Fruit fly (Drosophila melanogaster) whole organism, embryonic: Measurements from ENCODE around the gene Srp9.
A peak's percentile ranks its signal among the peaks of the same experiment; 100 is the strongest.

ENCODE experiments used
- Abd-B ChIP-seq: fragments of 200-800 bp; sonication (Bioruptor generic); optimal IDR thresholded peaks from 2 replicates; lab custom pipeline; 2018; ENCODE audit warnings: missing biosample characterization, mild to moderate bottlenecking, missing genetic modification characterization, moderate library complexity
- CG10147 ChIP-seq: fragments of 200-800 bp; sonication (Bioruptor generic); optimal IDR thresholded peaks from 2 replicates; lab custom pipeline; 2019; ENCODE audit warnings: missing biosample characterization, mild to moderate bottlenecking, missing genetic modification characterization, moderate library complexity
- CG10274 ChIP-seq: fragments of 200-800 bp; sonication (Bioruptor generic); optimal IDR thresholded peaks from 3 replicates; lab custom pipeline; 2017; ENCODE audit warnings: missing biosample characterization, mild to moderate bottlenecking, missing genetic modification characterization
- CG10543 ChIP-seq: fragments of 200-800 bp; sonication (Bioruptor generic); optimal IDR thresholded peaks from 3 replicates; lab custom pipeline; 2017; ENCODE audit warnings: missing biosample characterization, mild to moderate bottlenecking, missing genetic modification characterization, moderate library complexity
- CG11398 ChIP-seq: fragments of 200-800 bp; sonication (Bioruptor generic); optimal IDR thresholded peaks from 2 replicates; lab custom pipeline; 2016; ENCODE audit warnings: missing biosample characterization, missing genetic modification characterization
- CG13894 ChIP-seq: fragments of 200-800 bp; sonication (Bioruptor generic); optimal IDR thresholded peaks from 3 replicates; lab custom pipeline; 2018; ENCODE audit warnings: missing biosample characterization, mild to moderate bottlenecking, missing genetic modification characterization, moderate library complexity
- CG1603 ChIP-seq: fragments of 200-800 bp; sonication (Bioruptor generic); optimal IDR thresholded peaks from 2 replicates; lab custom pipeline; 2019; ENCODE audit warnings: missing biosample characterization, mild to moderate bottlenecking, missing genetic modification characterization, moderate library complexity
- CG42726 ChIP-seq: fragments of 200-800 bp; sonication (Bioruptor generic); IDR thresholded peaks from 2 replicates; pipeline ENCODE4 v1.3.6; 2022; ENCODE audit warnings: missing biosample characterization, missing genetic modification characterization; ENCODE audit not compliant: partially characterized antibody
- CG5245 ChIP-seq: fragments of 200-800 bp; sonication (Bioruptor generic); optimal IDR thresholded peaks from 3 replicates; lab custom pipeline; 2016; ENCODE audit warnings: missing biosample characterization, missing genetic modification characterization
- CG6254 ChIP-seq: fragments of 200-800 bp; sonication (Bioruptor generic); optimal IDR thresholded peaks from 3 replicates; lab custom pipeline; 2017; ENCODE audit warnings: mild to moderate bottlenecking, missing biosample characterization, missing genetic modification reagents, missing genetic modification characterization
- CG6654 ChIP-seq: fragments of 200-800 bp; sonication (Bioruptor generic); optimal IDR thresholded peaks from 2 replicates; lab custom pipeline; 2017; ENCODE audit warnings: missing biosample characterization, mild to moderate bottlenecking, missing genetic modification characterization
- CG7372 ChIP-seq: fragments of 200-800 bp; sonication (Bioruptor generic); IDR thresholded peaks from 2 replicates; pipeline ENCODE4 v1.3.6; 2022; ENCODE audit warnings: missing biosample characterization, missing genetic modification characterization
- CG7556 ChIP-seq: fragments of 200-800 bp; sonication (Bioruptor generic); optimal IDR thresholded peaks from 2 replicates; lab custom pipeline; 2017; ENCODE audit warnings: missing biosample characterization, mild to moderate bottlenecking, missing genetic modification characterization
- CG7745 ChIP-seq: fragments of 200-800 bp; sonication (Bioruptor generic); optimal IDR thresholded peaks from 2 replicates; lab custom pipeline; 2018; ENCODE audit warnings: missing biosample characterization, mild to moderate bottlenecking, missing genetic modification characterization, moderate library complexity
- CG7839 ChIP-seq: fragments of 200-800 bp; sonication (Bioruptor generic); optimal IDR thresholded peaks from 3 replicates; lab custom pipeline; 2018; ENCODE audit warnings: missing biosample characterization, mild to moderate bottlenecking, missing genetic modification characterization, moderate library complexity
- CG7987 ChIP-seq: fragments of 200-800 bp; sonication (Bioruptor generic); optimal IDR thresholded peaks from 2 replicates; lab custom pipeline; 2018; ENCODE audit warnings: missing biosample characterization, mild to moderate bottlenecking, missing genetic modification characterization, moderate library complexity
- CG8290 ChIP-seq, 3 experiments: fragments of 200-800 bp; sonication (Bioruptor generic); optimal IDR thresholded peaks; 2 replicates each; lab custom pipeline; 2016 to 2019; ENCODE audit warnings: missing biosample characterization in 3 of 3, missing genetic modification characterization in 3 of 3, mild to moderate bottlenecking in 2 of 3, moderate library complexity in 1 of 3
- CG8359 ChIP-seq: fragments of 200-800 bp; sonication (Bioruptor generic); optimal IDR thresholded peaks from 2 replicates; lab custom pipeline; 2017; ENCODE audit warnings: missing biosample characterization, mild to moderate bottlenecking, missing genetic modification characterization, borderline replicate concordance
- Dip3 ChIP-seq: fragments of 200-800 bp; sonication (Bioruptor generic); optimal IDR thresholded peaks from 3 replicates; lab custom pipeline; 2016; ENCODE audit warnings: missing biosample characterization, missing genetic modification characterization
- ERR ChIP-seq: fragments of 200-800 bp; sonication (Bioruptor generic); optimal IDR thresholded peaks from 2 replicates; lab custom pipeline; 2016; ENCODE audit warnings: missing biosample characterization, missing genetic modification characterization
- Gsc ChIP-seq: fragments of 200-800 bp; sonication (Bioruptor generic); IDR thresholded peaks from 2 replicates; pipeline ENCODE4 v1.3.6; 2022; ENCODE audit warnings: missing biosample characterization, missing genetic modification characterization
- Kr ChIP-seq: fragments of 200-800 bp; sonication (Bioruptor generic); optimal IDR thresholded peaks from 2 replicates; lab custom pipeline; 2017; ENCODE audit warnings: missing biosample characterization, mild to moderate bottlenecking, missing genetic modification characterization
- MBD-R2 ChIP-seq: fragments of 200-800 bp; sonication (Bioruptor generic); IDR thresholded peaks from 2 replicates; pipeline ENCODE4 v1.3.6; 2022; ENCODE audit warnings: missing biosample characterization, missing genetic modification characterization
- Optix ChIP-seq: fragments of 200-800 bp; sonication (Bioruptor generic); IDR thresholded peaks from 3 replicates; pipeline ENCODE4 v1.3.6; 2022; ENCODE audit warnings: missing biosample characterization, missing genetic modification characterization
- Side ChIP-seq: fragments of 200-800 bp; sonication (Bioruptor generic); optimal IDR thresholded peaks from 2 replicates; lab custom pipeline; 2016; ENCODE audit warnings: missing biosample characterization, missing genetic modification characterization
- Sox102F ChIP-seq: fragments of 200-800 bp; sonication (Bioruptor generic); optimal IDR thresholded peaks from 2 replicates; lab custom pipeline; 2018; ENCODE audit warnings: missing biosample characterization, mild to moderate bottlenecking, missing genetic modification characterization, moderate library complexity
- Usf ChIP-seq: fragments of 200-800 bp; sonication (Bioruptor generic); optimal IDR thresholded peaks from 2 replicates; lab custom pipeline; 2017; ENCODE audit warnings: missing genotype, missing biosample characterization, missing genetic modification characterization
- bcd ChIP-seq: fragments of 200-800 bp; sonication (Bioruptor generic); optimal IDR thresholded peaks from 2 replicates; lab custom pipeline; 2017; ENCODE audit warnings: missing biosample characterization, mild to moderate bottlenecking, missing genetic modification characterization
- bigmax ChIP-seq: fragments of 200-800 bp; sonication (Bioruptor generic); optimal IDR thresholded peaks from 2 replicates; lab custom pipeline; 2018; ENCODE audit warnings: missing biosample characterization, mild to moderate bottlenecking, missing genetic modification characterization
- bsh ChIP-seq, 2 experiments: fragments of 200-800 bp; sonication (Bioruptor generic); optimal IDR thresholded peaks; 2 replicates each; lab custom pipeline; 2017 to 2018; ENCODE audit warnings: mild to moderate bottlenecking in 2 of 2, missing biosample characterization in 2 of 2, missing genetic modification characterization in 2 of 2, moderate library complexity in 1 of 2
- cad ChIP-seq: fragments of >200 bp; optimal IDR thresholded peaks from 2 replicates; lab custom pipeline; 2017; ENCODE audit warnings: missing biosample characterization, missing genetic modification characterization
- cas ChIP-seq: fragments of 200-800 bp; sonication (Bioruptor generic); IDR thresholded peaks from 2 replicates; pipeline ENCODE4 v1.3.6; 2022; ENCODE audit warnings: missing biosample characterization, missing genetic modification characterization
- ci ChIP-seq: fragments of 200-800 bp; sonication (Bioruptor generic); IDR thresholded peaks from 3 replicates; pipeline ENCODE4 v1.3.6; 2022; ENCODE audit warnings: missing biosample characterization, missing genetic modification characterization
- en ChIP-seq: fragments of 200-800 bp; sonication (Bioruptor generic); optimal IDR thresholded peaks from 2 replicates; lab custom pipeline; 2016; ENCODE audit warnings: missing biosample characterization, missing genetic modification characterization
- ftz-f1 ChIP-seq: fragments of 200-800 bp; sonication (Bioruptor generic); optimal IDR thresholded peaks from 2 replicates; lab custom pipeline; 2016; ENCODE audit warnings: missing biosample characterization, missing genetic modification characterization
- grau ChIP-seq: fragments of 200-800 bp; optimal IDR thresholded peaks from 3 replicates; lab custom pipeline; 2019; ENCODE audit warnings: missing biosample characterization, mild to moderate bottlenecking, missing genetic modification characterization, moderate library complexity
- grn ChIP-seq: fragments of 200-800 bp; sonication (Bioruptor generic); optimal IDR thresholded peaks from 3 replicates; lab custom pipeline; 2017; ENCODE audit warnings: missing biosample characterization, missing genetic modification characterization
- hb ChIP-seq: fragments of 200-800 bp; sonication (Bioruptor generic); IDR thresholded peaks from 3 replicates; pipeline ENCODE4 v1.3.6; 2022; ENCODE audit warnings: missing biosample characterization, missing genetic modification characterization; ENCODE audit not compliant: partially characterized antibody
- lab ChIP-seq: fragments of 200-800 bp; sonication (Bioruptor generic); optimal IDR thresholded peaks from 3 replicates; lab custom pipeline; 2017; ENCODE audit warnings: missing biosample characterization, missing genetic modification characterization, mild to moderate bottlenecking, moderate library complexity, missing genetic modification reagents
- mirr ChIP-seq: fragments of 200-800 bp; sonication (Bioruptor generic); optimal IDR thresholded peaks from 3 replicates; lab custom pipeline; 2018; ENCODE audit warnings: missing biosample characterization, mild to moderate bottlenecking, missing genetic modification characterization
- otp ChIP-seq: fragments of 200-800 bp; sonication (Bioruptor generic); IDR thresholded peaks from 3 replicates; pipeline ENCODE4, ENCODE4 v1.3.6; 2022; ENCODE audit warnings: missing biosample characterization, missing genetic modification characterization
- phol ChIP-seq: fragments of 200-800 bp; sonication (Bioruptor generic); optimal IDR thresholded peaks from 3 replicates; lab custom pipeline; 2018; ENCODE audit warnings: missing biosample characterization, mild to moderate bottlenecking, missing genetic modification characterization, moderate library complexity
- ranshi ChIP-seq: fragments of 200-800 bp; sonication (Bioruptor generic); IDR thresholded peaks from 2 replicates; pipeline ENCODE4 v1.3.6; 2022; ENCODE audit warnings: missing biosample characterization, missing genetic modification characterization
- salm ChIP-seq: fragments of 200-800 bp; sonication (Bioruptor generic); optimal IDR thresholded peaks from 2 replicates; lab custom pipeline; 2018; ENCODE audit warnings: missing biosample characterization, mild to moderate bottlenecking, missing genetic modification characterization
- sd ChIP-seq: fragments of 200-800 bp; sonication (Bioruptor generic); optimal IDR thresholded peaks from 3 replicates; lab custom pipeline; 2018; ENCODE audit warnings: missing biosample characterization, mild to moderate bottlenecking, missing genetic modification characterization, moderate library complexity
- seq ChIP-seq: fragments of 200-800 bp; sonication (Bioruptor generic); IDR thresholded peaks from 2 replicates; pipeline ENCODE4 v1.3.6; 2022; ENCODE audit warnings: missing biosample characterization, missing genetic modification characterization
- tll ChIP-seq, 2 experiments: fragments of 200-800 bp in 1 of 2; fragments of >200 bp in 1 of 2; sonication (Bioruptor generic) in 1 of 2; optimal IDR thresholded peaks; 2 replicates each; lab custom pipeline; 2017 to 2019; ENCODE audit warnings: missing biosample characterization in 2 of 2, missing genetic modification characterization in 2 of 2, mild to moderate bottlenecking in 1 of 2, moderate library complexity in 1 of 2
- toy ChIP-seq: fragments of 200-800 bp; sonication (Bioruptor generic); IDR thresholded peaks from 2 replicates; pipeline ENCODE4 v1.3.6; 2022; ENCODE audit warnings: missing biosample characterization, missing genetic modification characterization
- wdn ChIP-seq: fragments of 200-800 bp; sonication (Bioruptor generic); IDR thresholded peaks from 2 replicates; pipeline ENCODE4 v1.3.6; 2022; ENCODE audit warnings: missing biosample characterization, missing genetic modification characterization
- z ChIP-seq: fragments of 200-800 bp; sonication (Bioruptor generic); IDR thresholded peaks from 3 replicates; pipeline ENCODE4 v1.3.6; 2022; ENCODE audit warnings: missing biosample characterization, missing genetic modification characterization

Srp9 gene

dm6 chr3L:7938638-7939037 is 2.5 kb downstream of the Srp9 start:
- TF ChIP-seq hb (GFP tag; lab: Robert Waterston, UW), result no peak
- no peak for TF ChIP-seq CG42726 (GFP tag; lab: Robert Waterston, UW)
- TF ChIP-seq CG11398 (GFP tag; lab: Kevin White, UChicago), result no peak
- TF ChIP-seq CG6654 (GFP tag; lab: Kevin White, UChicago), result no peak
- no peak for TF ChIP-seq phol
- peak; percentile 32 for TF ChIP-seq lab (GFP tag; lab: Kevin White, UChicago)
- no peak for TF ChIP-seq cas (GFP tag; lab: Robert Waterston, UW)
- TF ChIP-seq wdn, result no peak
- TF ChIP-seq Side (GFP tag; lab: Kevin White, UChicago), result no peak
- peak; percentile 50 for TF ChIP-seq salm (tag; lab: Kevin White, UChicago)
- no peak for TF ChIP-seq Optix
- TF ChIP-seq CG7372 (GFP tag; lab: Robert Waterston, UW), result no peak
- peak; percentile 67 for TF ChIP-seq sd (tag; lab: Kevin White, UChicago)
- no peak for TF ChIP-seq toy (GFP tag; lab: Robert Waterston, UW)
- TF ChIP-seq Dip3 (GFP tag; lab: Kevin White, UChicago), result no peak
- TF ChIP-seq bigmax, result no peak
- no peak for TF ChIP-seq grau (tag; lab: Kevin White, UChicago)
- TF ChIP-seq mirr (GFP tag; lab: Kevin White, UChicago), result peak; percentile 61
- TF ChIP-seq ranshi (GFP tag; lab: Robert Waterston, UW), result no peak
- no peak for TF ChIP-seq Sox102F (GFP tag; lab: Kevin White, UChicago)
- no peak for TF ChIP-seq CG1603 (tag; lab: Kevin White, UChicago)
- TF ChIP-seq CG7556 (GFP tag; lab: Kevin White, UChicago), result no peak
- TF ChIP-seq CG10274 (GFP tag; lab: Kevin White, UChicago), result no peak
- no peak for TF ChIP-seq bcd (GFP tag; lab: Kevin White, UChicago)
- TF ChIP-seq Usf (GFP tag; lab: Kevin White, UChicago), result no peak
- peak in 1 of 2 experiments; percentile 14 for TF ChIP-seq bsh (GFP tag; optimal IDR thresholded peaks at IDR 0.05; lab: Kevin White, UChicago)
- TF ChIP-seq CG7839 (tag; lab: Kevin White, UChicago), result peak; percentile 5
- TF ChIP-seq CG7987 (GFP tag; lab: Kevin White, UChicago), result no peak
- peak; percentile 58; the same call in 1 of the 3 replicates for TF ChIP-seq ci (GFP tag; lab: Robert Waterston, UW)
- no peak for TF ChIP-seq CG8290 (GFP tag; optimal IDR thresholded peaks at IDR 0.05; lab: Kevin White, UChicago)
- TF ChIP-seq CG8290 (tag; optimal IDR thresholded peaks at IDR 0.05; lab: Kevin White, UChicago), result peak in 1 of 2 experiments; percentile 24
- no peak for TF ChIP-seq Gsc (GFP tag; lab: Robert Waterston, UW)
- no peak for TF ChIP-seq CG8359
- TF ChIP-seq CG5245 (GFP tag; lab: Kevin White, UChicago), result no peak
- peak; percentile 80 for TF ChIP-seq grn (GFP tag; lab: Kevin White, UChicago)
- no peak for TF ChIP-seq seq (GFP tag; lab: Robert Waterston, UW)
- no peak for TF ChIP-seq z (GFP tag; lab: Robert Waterston, UW)
- TF ChIP-seq otp (GFP tag; lab: Robert Waterston, UW), result 0 out of 3 replicates have a peak, but pooled peaks have one; percentile 16
- TF ChIP-seq MBD-R2 (GFP tag; lab: Robert Waterston, UW), result no peak
- TF ChIP-seq Kr, result no peak
- TF ChIP-seq en, result no peak
- peak; percentile 30 for TF ChIP-seq CG7745 (tag; lab: Kevin White, UChicago)
- peak; percentile 21 for TF ChIP-seq CG6254 (GFP tag; lab: Kevin White, UChicago)
- TF ChIP-seq cad, result no peak
- TF ChIP-seq CG10147 (GFP tag; lab: Kevin White, UChicago), result no peak
- no peak for TF ChIP-seq Abd-B (GFP tag; lab: Kevin White, UChicago)
- peak; percentile 25 for TF ChIP-seq CG10543 (GFP tag; lab: Kevin White, UChicago)
- TF ChIP-seq tll (GFP tag; optimal IDR thresholded peaks at IDR 0.05; lab: Kevin White, UChicago), result no peak
- TF ChIP-seq ERR, result no peak
- TF ChIP-seq ftz-f1 (GFP tag; lab: Kevin White, UChicago), result no peak
- TF ChIP-seq CG13894 (tag; lab: Kevin White, UChicago), result no peak
